Worm (Caenorhabditis elegans) whole organism, late embryonic: ENCODE results near the gene C41H7.2.

Experiments used
- ama-1 ChIP-seq: fragments of 150-350 bp; optimal IDR thresholded peaks from 2 replicates; lab custom pipeline; 2014
- ceh-30 ChIP-seq: fragments of 150-350 bp; optimal IDR thresholded peaks from 2 replicates; lab custom pipeline; 2014; ENCODE audit warnings: missing biosample characterization, missing genetic modification characterization
- dmd-4 ChIP-seq: sonication (generic microtip); optimal IDR thresholded peaks from 2 replicates; lab custom pipeline; 2016; ENCODE audit warnings: borderline replicate concordance, missing genetic modification characterization, missing compliant biosample characterization
- fkh-10 ChIP-seq: fragments of 150-350 bp; optimal IDR thresholded peaks from 2 replicates; lab custom pipeline; 2014; ENCODE audit warnings: missing biosample characterization, missing genetic modification reagents, missing genetic modification characterization
- lin-11 ChIP-seq: fragments of 200-800 bp; sonication (Bioruptor generic); optimal IDR thresholded peaks from 2 replicates; lab custom pipeline; 2018; ENCODE audit warnings: mild to moderate bottlenecking, missing genetic modification characterization, missing compliant biosample characterization
- pha-4 ChIP-seq: fragments of 150-350 bp; optimal IDR thresholded peaks from 2 replicates; lab custom pipeline; 2018; ENCODE audit warnings: missing biosample characterization, missing genetic modification reagents, missing genetic modification characterization
- pqm-1 ChIP-seq: sonication (generic microtip); optimal IDR thresholded peaks from 2 replicates; lab custom pipeline; 2016; ENCODE audit warnings: missing genetic modification characterization, missing compliant biosample characterization
- pros-1 ChIP-seq: fragments of 150-350 bp; optimal IDR thresholded peaks from 2 replicates; lab custom pipeline; 2014; ENCODE audit warnings: missing biosample characterization, missing genetic modification reagents, missing genetic modification characterization
- rnt-1 ChIP-seq: sonication (generic microtip); optimal IDR thresholded peaks from 2 replicates; lab custom pipeline; 2016; ENCODE audit warnings: missing genetic modification characterization, missing compliant biosample characterization
- tbx-2 ChIP-seq: sonication (generic microtip); optimal IDR thresholded peaks from 2 replicates; lab custom pipeline; 2016; ENCODE audit warnings: missing genetic modification characterization, missing compliant biosample characterization
- unc-3 ChIP-seq, 2 experiments: fragments of 200-800 bp in 1 of 2; sonication (Bioruptor generic) in 1 of 2; sonication (generic microtip) in 1 of 2; conservative IDR thresholded peaks in 1 of 2; optimal IDR thresholded peaks in 1 of 2; 2 replicates each; pipeline versions ENCODE4 v1.3.6 to Lab custom; 2016 to 2022; ENCODE audit warnings: missing compliant biosample characterization in 2 of 2, missing genetic modification characterization in 2 of 2, missing genetic modification reagents in 1 of 2

- TF ChIP-seq pha-4 (tag; lab: Kevin White, UChicago) (no peak), ceh-30 (tag; lab: Kevin White, UChicago) (no peak), fkh-10 (GFP tag; lab: Kevin White, UChicago) (no peak), ama-1 (lab: Kevin White, UChicago) (no peak), rnt-1 (tag; lab: Kevin White, UChicago) (no peak), unc-3 (GFP tag; conservative IDR thresholded peaks at IDR 0.05; lab: Robert Waterston, UW) (no peak), unc-3 (tag; optimal IDR thresholded peaks at IDR 0.05; lab: Kevin White, UChicago) (no peak), lin-11 (tag; lab: Kevin White, UChicago) (no peak), tbx-2 (tag; lab: Kevin White, UChicago) (no peak), dmd-4 (tag; lab: Kevin White, UChicago) (no peak), pros-1 (tag; lab: Kevin White, UChicago) (no peak), pqm-1 (tag; lab: Kevin White, UChicago) (no peak)
Measured at ce11 chrII:3048378-3048777, 33.8 kb downstream of the C41H7.2 start, which contains the start of gene sri-28.
